Fruit fly (Drosophila melanogaster) Kc167 (cell line): ENCODE data around the gene CG15322.

Source experiments
- Myc ChIP-seq: fragments of >200 bp; optimal IDR thresholded peaks from 2 replicates; lab custom pipeline; 2017; ENCODE audit warnings: missing external identifiers
- Sin3A ChIP-seq: fragments of >200 bp; optimal IDR thresholded peaks from 2 replicates; lab custom pipeline; 2018; ENCODE audit warnings: missing external identifiers
- h ChIP-seq: fragments of >200 bp; optimal IDR thresholded peaks from 3 replicates; lab custom pipeline; 2018; ENCODE audit warnings: missing external identifiers
- psq ChIP-seq: fragments of >200 bp; optimal IDR thresholded peaks from 2 replicates; lab custom pipeline; 2017; ENCODE audit warnings: missing external identifiers
- ttk ChIP-seq: sonication (Bioruptor generic); optimal IDR thresholded peaks from 2 replicates; lab custom pipeline; 2017; ENCODE audit warnings: missing external identifiers

DNA sequence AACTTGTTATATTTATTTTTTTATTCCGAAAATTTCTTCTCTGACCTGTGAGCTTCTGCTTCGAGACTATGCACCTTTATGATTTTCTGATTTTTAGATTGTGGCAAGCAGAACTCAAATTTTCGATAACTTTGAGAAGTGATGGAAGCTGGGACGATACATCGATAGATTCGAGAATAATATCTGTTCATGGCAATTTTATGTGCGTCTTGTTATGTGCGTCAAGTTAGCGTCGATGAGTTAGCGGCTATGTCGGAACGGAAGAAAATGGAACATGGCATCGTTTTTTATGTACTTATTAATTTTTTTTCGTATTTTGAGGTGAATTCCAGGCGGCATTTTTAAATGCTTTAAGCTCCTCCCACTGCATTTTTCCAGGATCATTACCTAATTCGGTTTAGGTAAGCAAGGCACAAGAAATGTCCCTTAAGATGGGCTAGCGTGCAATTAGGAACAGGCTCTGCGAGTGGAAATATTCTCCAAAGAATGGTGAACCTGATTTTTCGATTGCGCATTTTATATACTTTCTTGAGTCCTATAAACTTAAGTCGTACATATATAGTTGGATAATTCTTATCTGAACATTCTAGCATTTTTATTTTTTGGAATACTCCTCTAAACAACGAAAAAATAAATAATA is 32.5 kb downstream of the CG15322 start, which contains the start of gene Phf7:
- TF ChIP-seq Sin3A (lab: Kevin White, UChicago) = no peak
- no peak for TF ChIP-seq psq
- no peak for TF ChIP-seq ttk (lab: Kevin White, UChicago)
- no peak for TF ChIP-seq h (lab: Kevin White, UChicago)
- TF ChIP-seq Myc (lab: Kevin White, UChicago) = no peak
